Worm (Caenorhabditis elegans) whole organism, late embryonic: Measurements from ENCODE around the gene strm-1.
"Not testable (repeated sequence)": the region's sequence is repeated elsewhere in the genome, so short reads cannot be mapped to it uniquely, and the experiment has no call there.

Experiments
- C08G9.2 ChIP-seq: sonication (generic microtip); optimal IDR thresholded peaks from 2 replicates; lab custom pipeline; 2016; ENCODE audit warnings: mild to moderate bottlenecking, missing genetic modification characterization, moderate library complexity, missing compliant biosample characterization
- K02D7.2 ChIP-seq: sonication (generic microtip); optimal IDR thresholded peaks from 2 replicates; lab custom pipeline; 2017; ENCODE audit warnings: mild to moderate bottlenecking, missing genetic modification characterization, missing compliant biosample characterization
- K09A11.1 ChIP-seq: sonication (generic microtip); optimal IDR thresholded peaks from 2 replicates; lab custom pipeline; 2017; ENCODE audit warnings: antibody characterized with exemption, mild to moderate bottlenecking, missing genetic modification characterization, missing compliant biosample characterization; ENCODE audit not compliant: insufficient read depth
- Y22D7AL.16 ChIP-seq: sonication (generic microtip); optimal IDR thresholded peaks from 2 replicates; lab custom pipeline; 2016; ENCODE audit warnings: missing genetic modification characterization, missing compliant biosample characterization
- ceh-14 ChIP-seq: sonication (generic microtip); optimal IDR thresholded peaks from 2 replicates; lab custom pipeline; 2016; ENCODE audit warnings: missing genotype, missing genetic modification characterization, missing compliant biosample characterization
- ceh-22 ChIP-seq: sonication (generic microtip); optimal IDR thresholded peaks from 2 replicates; lab custom pipeline; 2017; ENCODE audit warnings: missing biosample characterization, missing genetic modification characterization
- ceh-24 ChIP-seq: sonication (generic microtip); optimal IDR thresholded peaks from 2 replicates; lab custom pipeline; 2016; ENCODE audit warnings: mild to moderate bottlenecking, missing genetic modification characterization, missing compliant biosample characterization
- ceh-45 ChIP-seq: fragments of 200-800 bp; sonication (Bioruptor generic); IDR thresholded peaks from 2 replicates; pipeline ENCODE4 v1.3.6; 2022; ENCODE audit warnings: missing genetic modification reagents, missing genetic modification characterization, missing compliant biosample characterization
- ceh-48 ChIP-seq: sonication (generic microtip); optimal IDR thresholded peaks from 2 replicates; lab custom pipeline; 2016; ENCODE audit warnings: missing genetic modification characterization, inconsistent platforms, missing compliant biosample characterization
- ceh-9 ChIP-seq: sonication (generic microtip); optimal IDR thresholded peaks from 2 replicates; lab custom pipeline; 2016; ENCODE audit warnings: mild to moderate bottlenecking, missing genetic modification characterization, inconsistent platforms, missing compliant biosample characterization
- dve-1 ChIP-seq: sonication (generic microtip); optimal IDR thresholded peaks from 2 replicates; lab custom pipeline; 2017; ENCODE audit warnings: antibody characterized with exemption, mild to moderate bottlenecking, missing genetic modification characterization, missing compliant biosample characterization
- elt-2 ChIP-seq: sonication (generic microtip); optimal IDR thresholded peaks from 2 replicates; lab custom pipeline; 2016; ENCODE audit warnings: missing genetic modification reagents, missing genetic modification characterization, missing compliant biosample characterization
- elt-4 ChIP-seq: sonication (generic microtip); optimal IDR thresholded peaks from 2 replicates; lab custom pipeline; 2016; ENCODE audit warnings: missing genetic modification characterization, missing compliant biosample characterization
- eyg-1 ChIP-seq: sonication (generic microtip); optimal IDR thresholded peaks from 2 replicates; lab custom pipeline; 2016; ENCODE audit warnings: missing genotype, missing genetic modification characterization, missing compliant biosample characterization
- fax-1 ChIP-seq: sonication (generic microtip); optimal IDR thresholded peaks from 2 replicates; lab custom pipeline; 2016; ENCODE audit warnings: missing genotype, missing genetic modification characterization, missing compliant biosample characterization
- hlh-13 ChIP-seq: fragments of 200-800 bp; sonication (Bioruptor generic); optimal IDR thresholded peaks from 2 replicates; lab custom pipeline; 2018; ENCODE audit warnings: mild to moderate bottlenecking, missing genetic modification characterization, missing compliant biosample characterization
- hlh-15 ChIP-seq: sonication (generic microtip); optimal IDR thresholded peaks from 2 replicates; lab custom pipeline; 2016; ENCODE audit warnings: missing genetic modification characterization, missing compliant biosample characterization
- hlh-30 ChIP-seq: sonication (generic microtip); optimal IDR thresholded peaks from 2 replicates; lab custom pipeline; 2017; ENCODE audit warnings: antibody characterized with exemption, missing genetic modification characterization, missing compliant biosample characterization; ENCODE audit not compliant: insufficient read depth
- lim-6 ChIP-seq: sonication (generic microtip); optimal IDR thresholded peaks from 2 replicates; lab custom pipeline; 2016; ENCODE audit warnings: missing genetic modification characterization, missing compliant biosample characterization
- lin-11 ChIP-seq: fragments of 200-800 bp; sonication (Bioruptor generic); optimal IDR thresholded peaks from 2 replicates; lab custom pipeline; 2018; ENCODE audit warnings: mild to moderate bottlenecking, missing genetic modification characterization, missing compliant biosample characterization
- nfya-1 ChIP-seq: sonication (generic microtip); optimal IDR thresholded peaks from 2 replicates; lab custom pipeline; 2017; ENCODE audit warnings: missing genetic modification characterization, mild to moderate bottlenecking, missing compliant biosample characterization, antibody characterized with exemption, moderate library complexity
- npax-4 ChIP-seq: sonication (generic microtip); optimal IDR thresholded peaks from 2 replicates; lab custom pipeline; 2016; ENCODE audit warnings: missing genetic modification characterization, missing compliant biosample characterization
- odd-2 ChIP-seq: sonication (generic microtip); optimal IDR thresholded peaks from 2 replicates; lab custom pipeline; 2017; ENCODE audit warnings: antibody characterized with exemption, mild to moderate bottlenecking, missing genetic modification characterization, missing compliant biosample characterization
- pat-9 ChIP-seq: fragments of 200-800 bp; sonication (Bioruptor generic); optimal IDR thresholded peaks from 2 replicates; lab custom pipeline; 2018; ENCODE audit warnings: mild to moderate bottlenecking, missing genetic modification characterization, moderate library complexity, missing compliant biosample characterization
- pax-1 ChIP-seq: fragments of 150-350 bp; optimal IDR thresholded peaks from 2 replicates; lab custom pipeline; 2014; ENCODE audit warnings: missing biosample characterization, missing genetic modification characterization
- pqm-1 ChIP-seq: sonication (generic microtip); optimal IDR thresholded peaks from 2 replicates; lab custom pipeline; 2016; ENCODE audit warnings: missing genetic modification characterization, missing compliant biosample characterization
- ref-2 ChIP-seq: sonication (generic microtip); optimal IDR thresholded peaks from 2 replicates; lab custom pipeline; 2016; ENCODE audit warnings: missing genetic modification characterization, missing compliant biosample characterization
- rnt-1 ChIP-seq: sonication (generic microtip); optimal IDR thresholded peaks from 2 replicates; lab custom pipeline; 2016; ENCODE audit warnings: missing genetic modification characterization, missing compliant biosample characterization
- sdc-2 ChIP-seq: sonication (generic microtip); optimal IDR thresholded peaks from 2 replicates; lab custom pipeline; 2016; ENCODE audit warnings: missing genotype, missing genetic modification characterization, missing compliant biosample characterization
- syd-9 ChIP-seq: sonication (generic microtip); optimal IDR thresholded peaks from 2 replicates; lab custom pipeline; 2016; ENCODE audit warnings: mild to moderate bottlenecking, missing genetic modification characterization, moderate library complexity, missing compliant biosample characterization
- tbx-2 ChIP-seq: sonication (generic microtip); optimal IDR thresholded peaks from 2 replicates; lab custom pipeline; 2016; ENCODE audit warnings: missing genetic modification characterization, missing compliant biosample characterization
- ttx-3 ChIP-seq: sonication (generic microtip); optimal IDR thresholded peaks from 2 replicates; lab custom pipeline; 2016; ENCODE audit warnings: missing genetic modification reagents, missing genetic modification characterization, missing compliant biosample characterization
- unc-42 ChIP-seq: sonication (generic microtip); optimal IDR thresholded peaks from 2 replicates; lab custom pipeline; 2016; ENCODE audit warnings: missing genotype, missing genetic modification characterization, missing compliant biosample characterization
- unc-55 ChIP-seq: sonication (generic microtip); optimal IDR thresholded peaks from 2 replicates; lab custom pipeline; 2017; ENCODE audit warnings: missing biosample characterization, missing genetic modification reagents, missing genetic modification characterization
- zip-5 ChIP-seq: sonication (generic microtip); optimal IDR thresholded peaks from 2 replicates; lab custom pipeline; 2016; ENCODE audit warnings: missing genetic modification characterization, missing compliant biosample characterization

strm-1 gene

DNA sequence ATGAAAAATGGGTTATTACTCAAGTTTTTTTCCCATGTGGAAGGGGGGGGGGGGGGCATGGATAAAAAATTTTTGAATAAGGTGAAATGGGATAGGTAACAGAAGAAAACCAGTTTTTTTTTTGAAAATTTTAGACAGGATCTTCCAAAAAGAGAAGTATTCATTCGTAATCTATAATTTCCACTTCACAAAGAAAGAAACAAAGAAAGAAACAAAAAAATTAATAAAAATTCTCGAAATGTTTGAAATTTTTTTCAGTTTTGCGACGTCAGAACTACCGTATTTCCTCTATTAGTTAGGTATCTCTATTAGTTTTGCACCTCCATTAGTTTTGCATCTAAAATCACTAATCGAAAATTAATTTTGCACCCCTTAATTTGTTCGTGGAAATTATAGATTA lies 33.5 kb downstream of the strm-1 start, which contains the start of gene W04B5.6:
Gene W04B5.6 (minus strand): TSS at position 101 of the 400 bp plus-strand sequence.
- not testable (repeated sequence) for TF ChIP-seq unc-42 (tag; lab: Kevin White, UChicago); hlh-13; npax-4 (tag; lab: Kevin White, UChicago)

DNA sequence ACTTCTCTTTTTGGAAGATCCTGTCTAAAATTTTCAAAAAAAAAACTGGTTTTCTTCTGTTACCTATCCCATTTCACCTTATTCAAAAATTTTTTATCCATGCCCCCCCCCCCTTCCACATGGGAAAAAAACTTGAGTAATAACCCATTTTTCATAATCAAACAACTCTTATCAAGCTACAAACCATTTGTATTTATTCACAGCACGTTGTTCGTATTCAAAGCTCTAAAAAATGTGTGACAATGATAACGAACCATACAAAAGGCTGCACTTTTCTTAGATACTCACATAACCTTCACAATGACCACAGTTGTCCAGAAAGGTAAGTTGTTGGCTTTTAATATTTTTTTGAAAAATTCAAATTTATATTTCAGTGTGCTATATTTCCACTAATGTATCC lies 33.9 kb downstream of the strm-1 start, which contains the start of gene E02H9.6:
Gene E02H9.6 (plus strand): TSS at position 301 of the 400 bp plus-strand sequence.
- not testable (repeated sequence) for TF ChIP-seq sdc-2, ceh-14, ceh-22 (tag; lab: Kevin White, UChicago)
- TF ChIP-seq, all 69 proteins: peak for 0; not testable (repeated sequence) for 69

- TF ChIP-seq hlh-30 (tag; lab: Kevin White, UChicago) = no peak
- TF ChIP-seq rnt-1 (tag; lab: Kevin White, UChicago) = no peak
- TF ChIP-seq Y22D7AL.16 (tag; lab: Kevin White, UChicago) = no peak
- TF ChIP-seq ceh-14 (tag; lab: Kevin White, UChicago) = no peak
- TF ChIP-seq zip-5 = no peak
- TF ChIP-seq ceh-48 (tag; lab: Kevin White, UChicago) = peak; percentile 89
Observed at ce11 chrIII:2438543-2438942, 36.7 kb downstream of the strm-1 start, which contains the start of gene E02H9.13. E02H9.13 (minus strand) TSS chrIII:2438741.

ce11 chrIII:2445574-2446259 lies 43.8 kb downstream of the strm-1 start, which contains the start of the genes E02H9.7 and klo-2:
E02H9.7 (minus strand) TSS chrIII:2445674.
klo-2 (plus strand) TSS chrIII:2446209.
- no peak for TF ChIP-seq C08G9.2
- no peak for TF ChIP-seq K09A11.1 (tag; lab: Kevin White, UChicago)
- TF ChIP-seq fax-1 (tag; lab: Kevin White, UChicago) = no peak
- no peak for TF ChIP-seq odd-2 (tag; lab: Kevin White, UChicago)
- TF ChIP-seq elt-2 = no peak
- TF ChIP-seq tbx-2 (tag; lab: Kevin White, UChicago) = no peak
- no peak for TF ChIP-seq elt-4 (tag; lab: Kevin White, UChicago)
- TF ChIP-seq pqm-1 (tag; lab: Kevin White, UChicago) = no peak
- no peak for TF ChIP-seq unc-55
- no peak for TF ChIP-seq eyg-1
- TF ChIP-seq pat-9 (tag; lab: Kevin White, UChicago) = no peak
- TF ChIP-seq lin-11 (tag; lab: Kevin White, UChicago) = no peak
- no peak for TF ChIP-seq Y22D7AL.16 (tag; lab: Kevin White, UChicago)
- TF ChIP-seq dve-1 (tag; lab: Kevin White, UChicago) = no peak
- no peak for TF ChIP-seq rnt-1 (tag; lab: Kevin White, UChicago)
- no peak for TF ChIP-seq ceh-48 (tag; lab: Kevin White, UChicago)
- TF ChIP-seq syd-9 (tag; lab: Kevin White, UChicago) = no peak
- no peak for TF ChIP-seq ceh-24
- TF ChIP-seq ceh-9 (tag; lab: Kevin White, UChicago) = no peak

ce11 chrIII:2454757-2455306 lies 53.0 kb downstream of the strm-1 start, which contains the start of gene nhr-121:
nhr-121 (minus strand) TSS chrIII:2454807.
- TF ChIP-seq sdc-2 (tag; lab: Kevin White, UChicago) (no peak), lim-6 (no peak), dve-1 (tag; lab: Kevin White, UChicago) (no peak), lin-11 (tag; lab: Kevin White, UChicago) (no peak), ttx-3 (no peak), K02D7.2 (tag; lab: Kevin White, UChicago) (no peak), pax-1 (tag; lab: Kevin White, UChicago) (no peak), ref-2 (tag; lab: Kevin White, UChicago) (no peak), ceh-48 (tag; lab: Kevin White, UChicago) (no peak), nfya-1 (tag; lab: Kevin White, UChicago) (no peak), hlh-15 (tag; lab: Kevin White, UChicago) (no peak), ceh-45 (GFP tag; lab: Robert Waterston, UW) (no peak), fax-1 (tag; lab: Kevin White, UChicago) (no peak), odd-2 (tag; lab: Kevin White, UChicago) (no peak), ceh-24 (no peak)
